Fruit fly (Drosophila melanogaster): ENCODE data around the gene CG14797.

dm6 chrX:1681266-1681665 is at the start of gene CG14797:
- no peak for TF ChIP-seq Dll (optimal IDR thresholded peaks at IDR 0.05)
- no peak for TF ChIP-seq CG8478 (optimal IDR thresholded peaks at IDR 0.05)
- TF ChIP-seq EcR (GFP tag; optimal IDR thresholded peaks at IDR 0.05), result no peak
